Worm (Caenorhabditis elegans): Measurements from ENCODE around the gene wsp-1.

Gene wsp-1

DNA sequence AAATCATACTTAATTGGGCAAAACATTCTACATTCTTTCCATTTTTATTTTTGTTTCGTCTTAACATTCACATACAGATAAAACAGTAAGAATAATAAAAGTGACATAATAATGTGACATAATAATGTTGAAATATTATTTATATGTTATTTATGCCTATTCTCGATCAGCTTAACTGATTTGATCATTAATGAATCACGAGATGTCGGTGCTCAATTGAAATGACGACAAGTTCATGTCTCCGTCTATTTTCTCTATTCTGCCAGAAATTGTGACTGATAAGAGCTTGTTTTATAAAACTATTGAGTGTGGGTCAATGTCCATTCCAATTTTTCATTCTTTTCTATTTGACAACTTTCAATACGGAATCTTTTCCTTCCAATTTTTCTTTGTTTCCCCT is 47.0 kb downstream of the wsp-1 start:
- TF ChIP-seq tbx-8 (GFP tag; optimal IDR thresholded peaks at IDR 0.05) (no peak), nhr-28 (tag; optimal IDR thresholded peaks at IDR 0.05) (no peak), nhr-2 (tag; optimal IDR thresholded peaks at IDR 0.05) (no peak), M03D4.4 (tag; optimal IDR thresholded peaks at IDR 0.05) (no peak), lsy-2 (tag; optimal IDR thresholded peaks at IDR 0.05) (no peak), flh-1 (GFP tag; optimal IDR thresholded peaks at IDR 0.05) (no peak), cnd-1 (tag; optimal IDR thresholded peaks at IDR 0.05) (no peak), lin-13 (tag; optimal IDR thresholded peaks at IDR 0.05) (no peak), blmp-1 (tag; optimal IDR thresholded peaks at IDR 0.05) (no peak), unc-120 (tag; optimal IDR thresholded peaks at IDR 0.05; ENCODE audit: poor library complexity, severe bottlenecking) (no peak), drap-1 (GFP tag; optimal IDR thresholded peaks at IDR 0.05) (no peak), unc-62 (GFP tag; optimal IDR thresholded peaks at IDR 0.05) (no peak), ceh-43 (GFP tag; optimal IDR thresholded peaks at IDR 0.05) (no peak), nhr-237 (tag; optimal IDR thresholded peaks at IDR 0.05) (no peak), elt-3 (tag; optimal IDR thresholded peaks at IDR 0.05) (no peak), mls-2 (tag; optimal IDR thresholded peaks at IDR 0.05) (no peak), mep-1 (tag; optimal IDR thresholded peaks at IDR 0.05) (no peak), sem-2 (GFP tag; optimal IDR thresholded peaks at IDR 0.05) (no peak), unc-39 (tag; optimal IDR thresholded peaks at IDR 0.05) (no peak)

DNA sequence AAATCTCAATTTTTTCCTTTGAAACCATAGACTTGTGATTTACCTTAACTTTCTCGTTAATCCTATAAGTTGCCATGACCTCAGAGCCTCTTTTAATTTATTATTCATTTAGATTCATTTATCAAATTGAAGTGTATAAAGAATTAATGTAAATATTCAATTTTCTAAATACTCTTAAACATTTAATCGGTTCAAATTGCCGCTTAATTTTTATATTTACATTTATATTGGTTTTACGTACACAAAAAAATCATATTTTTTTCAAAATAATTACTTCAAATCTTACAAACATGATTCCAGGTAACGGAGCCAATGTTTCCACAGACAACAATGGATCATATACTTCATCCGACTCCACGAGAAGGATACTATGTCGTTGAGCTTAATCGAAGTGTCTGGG is 50.3 kb downstream of the wsp-1 start, which contains the start of gene pmk-1:
Gene pmk-1, plus strand, starts transcription at position 301 of the 400 bp plus-strand sequence.
- no peak for TF ChIP-seq nhr-237 (tag; optimal IDR thresholded peaks at IDR 0.05)
- no peak for TF ChIP-seq lsy-2 (tag; optimal IDR thresholded peaks at IDR 0.05)

DNA sequence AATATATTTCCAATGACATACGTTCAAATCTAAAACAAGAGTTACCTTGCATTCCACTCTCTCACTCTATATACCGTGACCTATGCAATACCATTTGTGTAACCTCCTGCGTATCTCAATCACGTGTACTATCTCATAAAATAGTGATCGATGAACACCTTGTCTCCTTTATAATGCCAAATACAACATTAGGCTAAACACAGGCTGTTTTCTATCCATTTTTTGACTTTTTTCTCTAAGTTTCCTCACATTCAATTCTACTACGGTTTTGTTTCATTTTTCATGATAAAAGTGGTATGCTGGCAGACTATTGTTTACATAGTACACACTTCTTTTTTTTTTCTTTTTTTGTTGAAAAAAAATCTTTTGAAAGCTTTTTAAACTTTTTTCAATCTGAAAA is 52.5 kb downstream of the wsp-1 start:
- TF ChIP-seq nhr-76 (tag; optimal IDR thresholded peaks at IDR 0.05), result no peak
- TF ChIP-seq ceh-39 (tag; optimal IDR thresholded peaks at IDR 0.05), result peak; percentile 83

DNA sequence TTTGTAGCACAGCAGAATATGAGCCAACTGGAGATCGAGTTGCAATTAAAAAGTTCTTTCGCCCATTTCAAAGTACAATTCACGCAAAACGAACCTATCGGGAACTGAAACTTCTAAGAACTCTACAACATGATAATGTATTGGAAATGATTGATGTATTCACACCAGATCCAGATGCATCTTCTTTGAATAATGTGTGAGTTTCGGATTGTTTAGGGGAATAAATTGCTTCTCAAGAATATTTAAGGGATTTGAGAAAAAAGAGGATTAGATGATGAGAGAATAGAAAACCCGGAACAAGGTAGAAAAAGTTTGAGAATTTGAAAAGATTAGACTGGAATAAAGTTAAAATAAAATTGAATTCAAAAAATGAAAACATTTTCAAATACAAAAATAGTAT is 54.4 kb downstream of the wsp-1 start:
- TF ChIP-seq tbx-8 (GFP tag; optimal IDR thresholded peaks at IDR 0.05), result no peak
- no peak for TF ChIP-seq lsy-2 (tag; optimal IDR thresholded peaks at IDR 0.05)
- no peak for TF ChIP-seq nhr-76 (tag; optimal IDR thresholded peaks at IDR 0.05)
- no peak for TF ChIP-seq elt-1 (tag; optimal IDR thresholded peaks at IDR 0.05; ENCODE audit: borderline replicate concordance, insufficient read depth)
- TF ChIP-seq nhr-12 (tag; optimal IDR thresholded peaks at IDR 0.05), result no peak
- no peak for TF ChIP-seq M03D4.4 (tag; optimal IDR thresholded peaks at IDR 0.05)
- no peak for TF ChIP-seq ceh-39 (tag; optimal IDR thresholded peaks at IDR 0.05)
- TF ChIP-seq ham-2 (GFP tag; optimal IDR thresholded peaks at IDR 0.05), result no peak
- TF ChIP-seq nhr-28 (tag; optimal IDR thresholded peaks at IDR 0.05), result no peak
- no peak for TF ChIP-seq mep-1 (tag; optimal IDR thresholded peaks at IDR 0.05)
- TF ChIP-seq nhr-2 (tag; optimal IDR thresholded peaks at IDR 0.05), result no peak
- TF ChIP-seq lin-13 (tag; optimal IDR thresholded peaks at IDR 0.05), result no peak
- no peak for TF ChIP-seq sptf-1 (tag; optimal IDR thresholded peaks at IDR 0.05)
- no peak for TF ChIP-seq cnd-1 (tag; optimal IDR thresholded peaks at IDR 0.05)

DNA sequence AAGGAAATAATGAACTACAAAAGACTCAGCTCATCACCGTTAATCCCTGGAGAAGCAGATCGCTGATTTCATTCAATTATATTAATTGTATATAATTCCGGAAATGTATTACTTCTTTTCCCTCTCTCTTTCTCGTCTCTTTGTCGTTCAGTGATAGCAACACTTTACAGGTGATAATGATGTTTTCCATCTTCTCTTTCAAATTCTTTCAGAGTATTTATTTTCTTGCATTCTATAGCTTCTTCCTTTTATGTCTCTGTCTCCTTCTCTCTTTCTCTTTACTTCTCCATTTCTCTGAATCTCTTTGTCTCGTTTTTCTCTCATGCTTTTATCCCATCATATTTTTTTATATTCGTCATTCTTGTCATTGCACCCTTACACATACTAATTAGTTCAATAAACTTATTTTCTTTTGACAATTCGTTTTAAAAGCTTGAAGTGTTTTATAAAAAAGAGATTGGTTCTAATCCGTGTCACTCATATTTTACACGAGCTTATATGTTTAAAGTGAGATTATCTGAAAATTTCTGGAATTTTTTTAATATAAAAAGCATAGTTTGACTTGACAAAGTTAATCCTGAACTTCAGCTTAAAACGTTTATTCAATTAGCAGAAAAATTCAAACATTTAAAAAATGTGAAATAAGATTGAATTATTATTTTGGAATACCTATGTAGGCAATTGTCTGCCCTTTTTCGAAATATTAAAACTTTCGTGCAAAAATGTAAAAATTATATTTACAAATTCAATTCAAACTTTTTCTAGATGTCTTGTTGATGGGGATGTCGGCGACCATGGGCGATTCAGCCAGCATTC is 55.8 kb downstream of the wsp-1 start, which contains the start of gene pmk-2:
Gene pmk-2, plus strand, starts transcription at position 766 of the 816 bp plus-strand sequence.
- peak; percentile 69 for TF ChIP-seq ces-1 (GFP tag; optimal IDR thresholded peaks at IDR 0.05)
- no peak for TF ChIP-seq hlh-1 (tag; optimal IDR thresholded peaks at IDR 0.05)
- no peak for TF ChIP-seq unc-120 (tag; optimal IDR thresholded peaks at IDR 0.05; ENCODE audit: poor library complexity, severe bottlenecking)
- TF ChIP-seq mep-1 (tag; optimal IDR thresholded peaks at IDR 0.05), result no peak

DNA sequence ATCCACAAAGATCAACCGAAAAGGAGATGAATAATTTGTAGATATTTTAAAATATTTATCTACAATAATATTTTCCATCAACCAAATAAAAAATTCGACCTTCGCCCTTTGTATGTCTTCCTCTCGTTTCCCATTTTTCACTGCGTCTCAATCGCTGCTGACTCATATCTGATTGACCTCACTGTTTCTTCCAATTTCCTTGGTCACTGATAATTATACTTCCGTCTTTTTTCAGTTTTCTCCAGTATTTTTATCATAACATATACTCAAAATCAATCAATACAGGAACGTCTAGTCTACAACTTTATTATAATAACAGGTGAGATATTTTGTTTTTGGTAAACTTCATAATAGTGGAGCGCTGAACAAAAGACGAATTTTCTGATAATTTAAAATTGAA is 59.8 kb downstream of the wsp-1 start, which contains the start of gene pmk-3:
Gene pmk-3, plus strand, starts transcription at position 236 of the 400 bp plus-strand sequence.
- TF ChIP-seq zip-8 (tag; optimal IDR thresholded peaks at IDR 0.05) (no peak), mep-1 (tag; optimal IDR thresholded peaks at IDR 0.05) (no peak), ham-2 (GFP tag; optimal IDR thresholded peaks at IDR 0.05) (no peak), elt-1 (tag; optimal IDR thresholded peaks at IDR 0.05; ENCODE audit: borderline replicate concordance, insufficient read depth) (no peak), blmp-1 (tag; optimal IDR thresholded peaks at IDR 0.05) (no peak), tbx-8 (GFP tag; optimal IDR thresholded peaks at IDR 0.05) (no peak), nhr-2 (tag; optimal IDR thresholded peaks at IDR 0.05) (no peak), bed-3 (GFP tag; optimal IDR thresholded peaks at IDR 0.05) (no peak), hlh-1 (tag; optimal IDR thresholded peaks at IDR 0.05) (no peak), sem-2 (GFP tag; optimal IDR thresholded peaks at IDR 0.05) (no peak), lin-32 (GFP tag; optimal IDR thresholded peaks at IDR 0.05) (no peak), snpc-4 (tag; optimal IDR thresholded peaks at IDR 0.05) (no peak), cnd-1 (tag; optimal IDR thresholded peaks at IDR 0.05) (no peak), ceh-43 (GFP tag; optimal IDR thresholded peaks at IDR 0.05) (no peak), flh-1 (GFP tag; optimal IDR thresholded peaks at IDR 0.05) (no peak), elt-3 (tag; optimal IDR thresholded peaks at IDR 0.05) (no peak), ces-1 (GFP tag; optimal IDR thresholded peaks at IDR 0.05) (no peak)
